Fruit fly (Drosophila melanogaster) whole organism, embryonic: ENCODE results near the gene Cep164.
A peak's percentile ranks its signal among the peaks of the same experiment; 100 is the strongest.

Experiments used
- Atf6 ChIP-seq: fragments of 200-800 bp; sonication (Bioruptor generic); IDR thresholded peaks from 2 replicates; pipeline ENCODE4 v1.3.6; 2022; ENCODE audit warnings: missing biosample characterization, missing genetic modification characterization
- Awh ChIP-seq: fragments of 200-800 bp; sonication (Bioruptor generic); IDR thresholded peaks from 2 replicates; pipeline ENCODE4, ENCODE4 v1.3.6; 2022; ENCODE audit warnings: missing biosample characterization, missing genetic modification characterization
- BEAF-32 ChIP-seq: fragments of 200-800 bp; sonication (Bioruptor generic); optimal IDR thresholded peaks from 3 replicates; lab custom pipeline; 2017; ENCODE audit warnings: missing biosample characterization, missing genetic modification characterization, mild to moderate bottlenecking, moderate library complexity, missing genetic modification reagents
- CG1024 ChIP-seq: fragments of 200-800 bp; sonication (Bioruptor generic); IDR thresholded peaks from 2 replicates; pipeline ENCODE4 v1.3.6; 2022; ENCODE audit warnings: missing biosample characterization, missing genetic modification characterization
- CG12391 ChIP-seq: fragments of 200-800 bp; sonication (Bioruptor generic); optimal IDR thresholded peaks from 3 replicates; lab custom pipeline; 2018; ENCODE audit warnings: missing biosample characterization, mild to moderate bottlenecking, missing genetic modification characterization, moderate library complexity
- CG12659 ChIP-seq: fragments of 200-800 bp; sonication (Bioruptor generic); optimal IDR thresholded peaks from 3 replicates; lab custom pipeline; 2017; ENCODE audit warnings: mild to moderate bottlenecking, missing biosample characterization, missing genetic modification reagents, missing genetic modification characterization
- CG12942 ChIP-seq: fragments of 200-800 bp; sonication (Bioruptor generic); optimal IDR thresholded peaks from 3 replicates; lab custom pipeline; 2016; ENCODE audit warnings: missing biosample characterization, missing genetic modification characterization
- CG13296 ChIP-seq: fragments of 200-800 bp; sonication (Bioruptor generic); optimal IDR thresholded peaks from 3 replicates; lab custom pipeline; 2018; ENCODE audit warnings: missing biosample characterization, mild to moderate bottlenecking, missing genetic modification characterization
- CG14667 ChIP-seq: fragments of 200-800 bp; sonication (Bioruptor generic); IDR thresholded peaks from 2 replicates; pipeline ENCODE4 v1.3.6; 2022; ENCODE audit warnings: missing biosample characterization, missing genetic modification characterization
- CG14710 ChIP-seq: fragments of 200-800 bp; sonication (Bioruptor generic); optimal IDR thresholded peaks from 3 replicates; lab custom pipeline; 2019; ENCODE audit warnings: missing biosample characterization, mild to moderate bottlenecking, missing genetic modification characterization, moderate library complexity
- CG15269 ChIP-seq: fragments of 200-800 bp; sonication (Bioruptor generic); optimal IDR thresholded peaks from 2 replicates; lab custom pipeline; 2018; ENCODE audit warnings: missing biosample characterization, mild to moderate bottlenecking, missing genetic modification characterization, moderate library complexity
- CG15514 ChIP-seq: fragments of 200-800 bp; sonication (Bioruptor generic); optimal IDR thresholded peaks from 3 replicates; lab custom pipeline; 2017; ENCODE audit warnings: missing biosample characterization, missing genetic modification characterization, mild to moderate bottlenecking, moderate library complexity, missing genetic modification reagents
- CG18262 ChIP-seq: fragments of 200-800 bp; optimal IDR thresholded peaks from 3 replicates; lab custom pipeline; 2019; ENCODE audit warnings: missing biosample characterization, mild to moderate bottlenecking, missing genetic modification characterization, moderate library complexity
- CG2120 ChIP-seq: fragments of 200-800 bp; sonication (Bioruptor generic); optimal IDR thresholded peaks from 3 replicates; lab custom pipeline; 2016; ENCODE audit warnings: missing biosample characterization, missing genetic modification characterization
- CG2712 ChIP-seq: fragments of 200-800 bp; optimal IDR thresholded peaks from 3 replicates; lab custom pipeline; 2019; ENCODE audit warnings: missing biosample characterization, mild to moderate bottlenecking, missing genetic modification characterization, moderate library complexity
- CG30020 ChIP-seq: fragments of 200-800 bp; optimal IDR thresholded peaks from 2 replicates; lab custom pipeline; 2019; ENCODE audit warnings: missing biosample characterization, mild to moderate bottlenecking, missing genetic modification characterization, moderate library complexity
- CG3995 ChIP-seq: fragments of 200-800 bp; sonication (Bioruptor generic); optimal IDR thresholded peaks from 3 replicates; lab custom pipeline; 2016; ENCODE audit warnings: missing biosample characterization, missing genetic modification characterization
- CG4617 ChIP-seq: fragments of 200-800 bp; sonication (Bioruptor generic); optimal IDR thresholded peaks from 3 replicates; lab custom pipeline; 2016; ENCODE audit warnings: missing biosample characterization, missing genetic modification characterization, borderline replicate concordance
- CG5180 ChIP-seq: fragments of 200-800 bp; sonication (Bioruptor generic); optimal IDR thresholded peaks from 3 replicates; lab custom pipeline; 2017; ENCODE audit warnings: missing biosample characterization, missing genetic modification characterization, mild to moderate bottlenecking, moderate library complexity, missing genetic modification reagents
- CG7357 ChIP-seq: fragments of 200-800 bp; sonication (Bioruptor generic); IDR thresholded peaks from 3 replicates; pipeline ENCODE4 v1.3.6; 2022; ENCODE audit warnings: missing biosample characterization, missing genetic modification characterization
- CG8281 ChIP-seq: fragments of 200-800 bp; sonication (Bioruptor generic); optimal IDR thresholded peaks from 2 replicates; lab custom pipeline; 2018; ENCODE audit warnings: missing biosample characterization, mild to moderate bottlenecking, missing genetic modification characterization, moderate library complexity
- CG8290 ChIP-seq, 3 experiments: fragments of 200-800 bp; sonication (Bioruptor generic); optimal IDR thresholded peaks; 2 replicates each; lab custom pipeline; 2016 to 2019; ENCODE audit warnings: missing biosample characterization in 3 of 3, missing genetic modification characterization in 3 of 3, mild to moderate bottlenecking in 2 of 3, moderate library complexity in 1 of 3
- CG8388 ChIP-seq: fragments of 200-800 bp; sonication (Bioruptor generic); optimal IDR thresholded peaks from 2 replicates; lab custom pipeline; 2019; ENCODE audit warnings: missing biosample characterization, mild to moderate bottlenecking, missing genetic modification characterization, moderate library complexity
- CG9215 ChIP-seq: fragments of 200-800 bp; sonication (Bioruptor generic); IDR thresholded peaks from 2 replicates; pipeline ENCODE4 v1.3.6; 2022; ENCODE audit warnings: missing biosample characterization, missing genetic modification characterization
- CG9797 ChIP-seq: fragments of 200-800 bp; sonication (Bioruptor generic); optimal IDR thresholded peaks from 3 replicates; lab custom pipeline; 2018; ENCODE audit warnings: missing biosample characterization, mild to moderate bottlenecking, missing genetic modification characterization
- CoRest ChIP-seq: fragments of 200-800 bp; sonication (Bioruptor generic); optimal IDR thresholded peaks from 3 replicates; lab custom pipeline; 2018; ENCODE audit warnings: missing biosample characterization, mild to moderate bottlenecking, missing genetic modification characterization, moderate library complexity
- D19B ChIP-seq: fragments of 200-800 bp; sonication (Bioruptor generic); optimal IDR thresholded peaks from 2 replicates; lab custom pipeline; 2017; ENCODE audit warnings: missing biosample characterization, mild to moderate bottlenecking, missing genetic modification characterization
- Dfd ChIP-seq, 2 experiments: fragments of >200 bp; optimal IDR thresholded peaks; 2 replicates each; lab custom pipeline; 2017; ENCODE audit warnings: missing biosample characterization in 2 of 2, missing genetic modification characterization in 2 of 2
- Fer3 ChIP-seq: fragments of 200-800 bp; sonication (Bioruptor generic); optimal IDR thresholded peaks from 2 replicates; lab custom pipeline; 2018; ENCODE audit warnings: missing biosample characterization, mild to moderate bottlenecking, missing genetic modification characterization, moderate library complexity
- MESR4 ChIP-seq: fragments of 200-800 bp; sonication (Bioruptor generic); optimal IDR thresholded peaks from 2 replicates; lab custom pipeline; 2018; ENCODE audit warnings: missing biosample characterization, mild to moderate bottlenecking, missing genetic modification characterization, moderate library complexity
- MTF-1 ChIP-seq: fragments of 200-800 bp; sonication (Bioruptor generic); optimal IDR thresholded peaks from 2 replicates; lab custom pipeline; 2018; ENCODE audit warnings: missing biosample characterization, mild to moderate bottlenecking, missing genetic modification characterization, borderline replicate concordance
- Med ChIP-seq: fragments of 200-800 bp; sonication (Bioruptor generic); peaks from one replicate; lab custom pipeline; 2016; ENCODE audit warnings: missing biosample characterization, missing genetic modification characterization, mild to moderate bottlenecking, inconsistent platforms, moderate library complexity
- Spps ChIP-seq: fragments of 200-800 bp; sonication (Bioruptor generic); optimal IDR thresholded peaks from 2 replicates; lab custom pipeline; 2018; ENCODE audit warnings: missing biosample characterization, mild to moderate bottlenecking, missing genetic modification characterization
- ap ChIP-seq: fragments of 200-800 bp; sonication (Bioruptor generic); IDR thresholded peaks from 2 replicates; pipeline ENCODE4 v1.3.6; 2022; ENCODE audit warnings: missing biosample characterization, missing genetic modification characterization
- bsh ChIP-seq, 2 experiments: fragments of 200-800 bp; sonication (Bioruptor generic); optimal IDR thresholded peaks; 2 replicates each; lab custom pipeline; 2017 to 2018; ENCODE audit warnings: mild to moderate bottlenecking in 2 of 2, missing biosample characterization in 2 of 2, missing genetic modification characterization in 2 of 2, moderate library complexity in 1 of 2
- crp ChIP-seq, 2 experiments: fragments of 200-800 bp; sonication (Bioruptor generic); optimal IDR thresholded peaks; 2 replicates in 1 of 2; 3 replicates in 1 of 2; lab custom pipeline; 2017; ENCODE audit warnings: missing biosample characterization in 2 of 2, missing genetic modification characterization in 2 of 2, mild to moderate bottlenecking in 1 of 2, moderate library complexity in 1 of 2
- disco-r ChIP-seq: fragments of 200-800 bp; sonication (Bioruptor generic); optimal IDR thresholded peaks from 2 replicates; lab custom pipeline; 2016; ENCODE audit warnings: missing biosample characterization, missing genetic modification characterization
- gfzf ChIP-seq: fragments of 200-800 bp; sonication (Bioruptor generic); optimal IDR thresholded peaks from 2 replicates; lab custom pipeline; 2016; ENCODE audit warnings: missing biosample characterization, mild to moderate bottlenecking, missing genetic modification characterization, moderate library complexity
- lola ChIP-seq, 3 experiments: fragments of >200 bp in 2 of 3; fragments of 200-800 bp in 1 of 3; sonication (Bioruptor generic) in 1 of 3; optimal IDR thresholded peaks; 2 replicates each; lab custom pipeline; 2017 to 2019; ENCODE audit warnings: missing biosample characterization in 3 of 3, missing genetic modification characterization in 3 of 3, mild to moderate bottlenecking in 1 of 3, moderate library complexity in 1 of 3
- nmo ChIP-seq: fragments of 200-800 bp; sonication (Bioruptor generic); optimal IDR thresholded peaks from 2 replicates; lab custom pipeline; 2018; ENCODE audit warnings: missing biosample characterization, mild to moderate bottlenecking, missing genetic modification characterization, moderate library complexity
- phol ChIP-seq: fragments of 200-800 bp; sonication (Bioruptor generic); optimal IDR thresholded peaks from 3 replicates; lab custom pipeline; 2018; ENCODE audit warnings: missing biosample characterization, mild to moderate bottlenecking, missing genetic modification characterization, moderate library complexity
- prd ChIP-seq, 3 experiments: fragments of >200 bp in 2 of 3; fragments of 200-800 bp in 1 of 3; sonication (Bioruptor generic) in 1 of 3; optimal IDR thresholded peaks in 2 of 3; IDR thresholded peaks in 1 of 3; 2 replicates in 2 of 3; 3 replicates in 1 of 3; pipeline versions ENCODE4 v1.3.6 to Lab custom; 2017 to 2022; ENCODE audit warnings: missing biosample characterization in 1 of 3, missing genetic modification characterization in 1 of 3
- row ChIP-seq: fragments of 200-800 bp; sonication (Bioruptor generic); IDR thresholded peaks from 3 replicates; pipeline ENCODE4 v1.3.6; 2022; ENCODE audit warnings: missing biosample characterization, missing genetic modification characterization
- sens ChIP-seq: fragments of 200-800 bp; sonication (Bioruptor generic); peaks from one replicate; lab custom pipeline; 2016; ENCODE audit warnings: missing biosample characterization, missing genetic modification characterization
- ssp ChIP-seq: fragments of 200-800 bp; sonication (Bioruptor generic); IDR thresholded peaks from 2 replicates; pipeline ENCODE4 v1.3.6; 2022; ENCODE audit warnings: missing biosample characterization, missing genetic modification characterization
- stwl ChIP-seq: fragments of 200-800 bp; sonication (Bioruptor generic); optimal IDR thresholded peaks from 3 replicates; lab custom pipeline; 2018; ENCODE audit warnings: missing biosample characterization, mild to moderate bottlenecking, missing genetic modification characterization, moderate library complexity
- tio ChIP-seq: fragments of 200-800 bp; sonication (Bioruptor generic); optimal IDR thresholded peaks from 2 replicates; lab custom pipeline; 2017; ENCODE audit warnings: missing biosample characterization, missing genetic modification characterization, inconsistent platforms
- tna ChIP-seq: fragments of 200-800 bp; sonication (Bioruptor generic); IDR thresholded peaks from 2 replicates; pipeline ENCODE4 v1.3.6; 2022; ENCODE audit warnings: missing biosample characterization, missing genetic modification characterization; ENCODE audit not compliant: partially characterized antibody

Gene Cep164

DNA sequence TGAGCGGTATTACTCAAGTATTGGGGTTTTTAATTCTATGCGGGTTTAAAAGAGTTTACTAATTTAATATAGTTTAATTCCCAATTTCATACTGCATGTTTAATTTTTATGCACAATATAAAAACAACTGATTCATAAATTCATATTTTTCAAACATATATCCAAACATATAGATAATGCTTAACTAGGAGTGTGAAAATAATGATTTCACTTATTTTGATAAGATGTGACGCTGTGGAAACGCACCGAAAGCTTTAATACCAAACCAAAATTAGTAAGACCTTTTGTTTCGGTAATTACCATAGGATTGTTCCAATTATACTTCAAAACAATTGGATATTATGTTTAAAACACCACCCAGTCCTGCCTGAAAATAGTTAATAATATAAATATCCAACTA, 757 bp upstream of the Cep164 start, which contains the start of gene Slc25A46a:
Gene Slc25A46a (plus strand): TSS at position 272 of the 400 bp plus-strand sequence.
- peak; percentile 4 for TF ChIP-seq Fer3 (tag; lab: Kevin White, UChicago)
- TF ChIP-seq CG9215 (GFP tag; lab: Robert Waterston, UW): no peak
- TF ChIP-seq CG2712 (tag; lab: Kevin White, UChicago): peak; percentile 5
- TF ChIP-seq bsh (GFP tag; optimal IDR thresholded peaks at IDR 0.05; lab: Kevin White, UChicago): no peak
- TF ChIP-seq CG8388: peak; percentile 4
- TF ChIP-seq CG18262 (tag; lab: Kevin White, UChicago): peak; percentile 4
- TF ChIP-seq CG5180 (GFP tag; lab: Kevin White, UChicago): no peak
- 0 out of 2 replicates have a peak, but pooled peaks have one; percentile 25 for TF ChIP-seq Atf6 (GFP tag; lab: Robert Waterston, UW)
- TF ChIP-seq MTF-1: no peak
- TF ChIP-seq CG12659 (GFP tag; lab: Kevin White, UChicago): peak; percentile 26
- TF ChIP-seq CG2120 (GFP tag; lab: Kevin White, UChicago): peak; percentile 11
- TF ChIP-seq phol: peak; percentile 37
- no peak for TF ChIP-seq tio (GFP tag; lab: Kevin White, UChicago)
- TF ChIP-seq nmo (GFP tag; lab: Kevin White, UChicago): peak; percentile 19
- TF ChIP-seq CG13296 (GFP tag; lab: Kevin White, UChicago): no peak
- TF ChIP-seq CG12391 (tag; lab: Kevin White, UChicago): peak; percentile 37
- peak; percentile 4 for TF ChIP-seq Med (GFP tag; lab: Kevin White, UChicago)
- peak; percentile 28 for TF ChIP-seq BEAF-32 (GFP tag; lab: Kevin White, UChicago)
- TF ChIP-seq crp (GFP tag; optimal IDR thresholded peaks at IDR 0.05; lab: Kevin White, UChicago): peak in 1 of 2 experiments; percentile 13
- no peak; the same call in 1 of the 2 replicates for TF ChIP-seq Awh (GFP tag; lab: Robert Waterston, UW)
- peak in 1 of 3 experiments; percentile 59 for TF ChIP-seq lola (GFP tag; optimal IDR thresholded peaks at IDR 0.05; lab: Kevin White, UChicago)
- TF ChIP-seq CG8290 (GFP tag; optimal IDR thresholded peaks at IDR 0.05; lab: Kevin White, UChicago): peak; percentile 12
- TF ChIP-seq CG8290 (tag; optimal IDR thresholded peaks at IDR 0.05; lab: Kevin White, UChicago): no peak
- peak; percentile 93 for TF ChIP-seq CG7357 (GFP tag; lab: Robert Waterston, UW)
- TF ChIP-seq MESR4 (GFP tag; lab: Kevin White, UChicago): peak; percentile 41
- no peak for TF ChIP-seq CG12942
- no peak for TF ChIP-seq CG8281 (tag; lab: Kevin White, UChicago)
- TF ChIP-seq stwl: peak; percentile 9
- no peak for TF ChIP-seq D19B (GFP tag; lab: Kevin White, UChicago)
- TF ChIP-seq CG1024 (GFP tag; lab: Robert Waterston, UW): peak; percentile 33; the same call in 1 of the 2 replicates
- TF ChIP-seq Dfd (GFP tag; optimal IDR thresholded peaks at IDR 0.05; lab: Kevin White, UChicago): no peak
- TF ChIP-seq CG14667: no peak
- no peak for TF ChIP-seq Spps
- TF ChIP-seq prd (optimal IDR thresholded peaks at IDR 0.05; lab: Kevin White, UChicago): no peak
- TF ChIP-seq prd (GFP tag; IDR thresholded peaks at IDR 0.05; lab: Robert Waterston, UW): 0 out of 3 replicates have a peak, but pooled peaks have one; percentile 26
- peak; percentile 29 for TF ChIP-seq CG4617 (GFP tag; lab: Kevin White, UChicago)
- TF ChIP-seq CG15269: no peak
- no peak for TF ChIP-seq tna (GFP tag; lab: Robert Waterston, UW)
- peak; percentile 32 for TF ChIP-seq CG14710 (tag; lab: Kevin White, UChicago)
- TF ChIP-seq CG30020 (tag; lab: Kevin White, UChicago): peak; percentile 94
- TF ChIP-seq row (GFP tag; lab: Robert Waterston, UW): peak; percentile 65
- peak; percentile 47 for TF ChIP-seq sens (GFP tag; lab: Kevin White, UChicago)
- peak; percentile 20 for TF ChIP-seq CoRest (tag; lab: Kevin White, UChicago)
- TF ChIP-seq CG9797 (GFP tag; lab: Kevin White, UChicago): peak; percentile 33
- no peak for TF ChIP-seq disco-r (GFP tag; lab: Kevin White, UChicago)
- TF ChIP-seq CG15514 (GFP tag; lab: Kevin White, UChicago): peak; percentile 20
- peak; percentile 64 for TF ChIP-seq gfzf (GFP tag; lab: Kevin White, UChicago)
- TF ChIP-seq ssp: peak; percentile 86
- no peak for TF ChIP-seq ap
- peak; percentile 18 for TF ChIP-seq CG3995 (GFP tag; lab: Kevin White, UChicago)
